Worm (Caenorhabditis elegans) whole organism, L4 larva: Measurements from ENCODE around the gene nlp-76.
A peak's percentile ranks its signal among the peaks of the same experiment; 100 is the strongest.

Experiments
- F10B5.3 ChIP-seq: sonication (generic microtip); optimal IDR thresholded peaks from 2 replicates; lab custom pipeline; 2016; ENCODE audit warnings: mild to moderate bottlenecking, missing genetic modification characterization, missing compliant biosample characterization
- F26F4.8 ChIP-seq: fragments of 200-800 bp; sonication (Bioruptor generic); conservative IDR thresholded peaks from 2 replicates; pipeline ENCODE4 v1.3.6; 2022; ENCODE audit warnings: missing genetic modification characterization, missing compliant biosample characterization
- F44E2.7 ChIP-seq: fragments of 200-800 bp; sonication (Bioruptor generic); IDR thresholded peaks from 2 replicates; pipeline ENCODE4 v2.1.2; 2022; ENCODE audit warnings: missing genetic modification characterization, missing compliant biosample characterization
- T26A8.4 ChIP-seq: fragments of 200-800 bp; sonication (Bioruptor generic); IDR thresholded peaks from 2 replicates; pipeline ENCODE4 v1.3.6; 2022; ENCODE audit warnings: missing genetic modification characterization, missing compliant biosample characterization
- Y105C5A.15 ChIP-seq: fragments of 200-800 bp; sonication (Bioruptor generic); IDR thresholded peaks from 2 replicates; pipeline ENCODE4 v1.3.6; 2022; ENCODE audit warnings: missing genetic modification characterization, missing compliant biosample characterization
- Y48G9A.11 ChIP-seq: fragments of 200-800 bp; sonication (Bioruptor generic); IDR thresholded peaks from 2 replicates; pipeline ENCODE4 v1.3.6; 2022; ENCODE audit warnings: missing genetic modification reagents, missing genetic modification characterization, missing compliant biosample characterization
- Y75B8A.6 ChIP-seq: fragments of 200-800 bp; sonication (Bioruptor generic); IDR thresholded peaks from 2 replicates; pipeline ENCODE4 v1.3.6; 2022; ENCODE audit warnings: missing genetic modification reagents, missing genetic modification characterization, missing compliant biosample characterization
- ZK337.2 ChIP-seq: fragments of 200-800 bp; sonication (Bioruptor generic); IDR thresholded peaks from 2 replicates; pipeline ENCODE4 v1.3.6; 2022; ENCODE audit warnings: missing genetic modification reagents, missing genetic modification characterization, missing compliant biosample characterization
- aly-2 ChIP-seq: sonication (generic microtip); optimal IDR thresholded peaks from 2 replicates; lab custom pipeline; 2018; ENCODE audit warnings: missing biosample characterization, missing genetic modification characterization
- ama-1 ChIP-seq: fragments of 150-350 bp; optimal IDR thresholded peaks from 2 replicates; lab custom pipeline; 2014; ENCODE audit warnings: inconsistent platforms, mixed read lengths
- ceh-28 ChIP-seq: fragments of 150-350 bp; optimal IDR thresholded peaks from 2 replicates; lab custom pipeline; 2014; ENCODE audit warnings: missing biosample characterization, missing genetic modification reagents, missing genetic modification characterization
- ceh-44 ChIP-seq: fragments of 200-800 bp; sonication (Bioruptor generic); IDR thresholded peaks from 2 replicates; pipeline ENCODE4 v1.3.6; 2022; ENCODE audit warnings: missing genetic modification reagents, missing genetic modification characterization, missing compliant biosample characterization
- ctbp-1 ChIP-seq: fragments of 200-800 bp; sonication (Bioruptor generic); IDR thresholded peaks from 2 replicates; pipeline ENCODE4 v1.3.6; 2022; ENCODE audit warnings: missing genetic modification reagents, missing genetic modification characterization, missing compliant biosample characterization
- daf-12 ChIP-seq: fragments of 150-350 bp; optimal IDR thresholded peaks from 2 replicates; lab custom pipeline; 2014; ENCODE audit warnings: missing biosample characterization, missing genetic modification reagents, missing genetic modification characterization
- daf-16 ChIP-seq, 3 experiments: sonication (generic microtip); optimal IDR thresholded peaks; 2 replicates each; lab custom pipeline; 2016 to 2017; ENCODE audit warnings: missing genetic modification characterization in 3 of 3, missing genetic modification reagents in 3 of 3, mild to moderate bottlenecking in 2 of 3, missing compliant biosample characterization in 2 of 3, missing biosample characterization in 1 of 3, moderate library complexity in 1 of 3
- daf-19 ChIP-seq: fragments of 200-800 bp; sonication (Bioruptor generic); conservative IDR thresholded peaks from 2 replicates; pipeline ENCODE4 v1.3.6; 2022; ENCODE audit warnings: missing genetic modification characterization, missing compliant biosample characterization
- dmd-6 ChIP-seq: fragments of 200-800 bp; sonication (Bioruptor generic); IDR thresholded peaks from 2 replicates; pipeline ENCODE4 v1.3.6; 2022; ENCODE audit warnings: missing genetic modification reagents, missing genetic modification characterization, missing compliant biosample characterization
- dpl-1 ChIP-seq: fragments of 150-350 bp; optimal IDR thresholded peaks from 2 replicates; lab custom pipeline; 2014; ENCODE audit warnings: missing biosample characterization, missing genetic modification reagents, missing genetic modification characterization
- duxl-1 ChIP-seq: sonication (generic microtip); optimal IDR thresholded peaks from 2 replicates; lab custom pipeline; 2016; ENCODE audit warnings: mild to moderate bottlenecking, missing genetic modification characterization, moderate library complexity, missing compliant biosample characterization; ENCODE audit not compliant: poor library complexity
- egl-27 ChIP-seq: sonication (generic microtip); optimal IDR thresholded peaks from 3 replicates; lab custom pipeline; 2017; ENCODE audit warnings: missing biosample characterization, missing genetic modification reagents, missing genetic modification characterization
- gei-8 ChIP-seq: fragments of 200-800 bp; sonication (Bioruptor generic); optimal IDR thresholded peaks from 2 replicates; lab custom pipeline; 2018; ENCODE audit warnings: mild to moderate bottlenecking, missing genetic modification characterization, missing compliant biosample characterization
- hlh-30 ChIP-seq: sonication (generic microtip); optimal IDR thresholded peaks from 2 replicates; lab custom pipeline; 2017; ENCODE audit warnings: antibody characterized with exemption, mild to moderate bottlenecking, missing genetic modification characterization, missing compliant biosample characterization; ENCODE audit not compliant: insufficient read depth
- hmg-1.1 ChIP-seq: fragments of 200-800 bp; sonication (Bioruptor generic); IDR thresholded peaks from 2 replicates; pipeline ENCODE4 v1.3.6; 2022; ENCODE audit warnings: missing genetic modification reagents, missing genetic modification characterization, missing compliant biosample characterization
- lim-7 ChIP-seq: fragments of 200-800 bp; sonication (Bioruptor generic); IDR thresholded peaks from 2 replicates; pipeline ENCODE4 v1.3.6; 2022; ENCODE audit warnings: missing genetic modification characterization, missing compliant biosample characterization
- lin-1 ChIP-seq: fragments of 200-800 bp; sonication (Bioruptor generic); IDR thresholded peaks from 2 replicates; pipeline ENCODE4 v1.3.6; 2022; ENCODE audit warnings: missing genetic modification reagents, missing genetic modification characterization, missing compliant biosample characterization
- lin-13 ChIP-seq: fragments of 150-350 bp; optimal IDR thresholded peaks from 2 replicates; lab custom pipeline; 2014; ENCODE audit warnings: missing biosample characterization, missing genetic modification reagents, missing genetic modification characterization
- lin-15B ChIP-seq: fragments of 150-350 bp; sonication (generic microtip); optimal IDR thresholded peaks from 3 replicates; lab custom pipeline; 2014; ENCODE audit warnings: missing biosample characterization, missing genetic modification characterization
- lin-38 ChIP-seq: fragments of 200-800 bp; sonication (Bioruptor generic); IDR thresholded peaks from 2 replicates; pipeline ENCODE4 v1.3.6; 2022; ENCODE audit warnings: missing genetic modification reagents, missing genetic modification characterization, missing compliant biosample characterization
- madf-5 ChIP-seq, 2 experiments: fragments of 200-800 bp; sonication (Bioruptor generic); IDR thresholded peaks; 2 replicates each; pipeline ENCODE4 v1.3.6; 2022; ENCODE audit warnings: missing compliant biosample characterization in 2 of 2, missing genetic modification characterization in 2 of 2
- madf-9 ChIP-seq: fragments of 200-800 bp; sonication (Bioruptor generic); conservative IDR thresholded peaks from 2 replicates; pipeline ENCODE4 v1.3.6; 2022; ENCODE audit warnings: missing genetic modification reagents, missing genetic modification characterization, missing compliant biosample characterization
- mxl-2 ChIP-seq: fragments of 200-800 bp; sonication (Bioruptor generic); conservative IDR thresholded peaks from 2 replicates; pipeline ENCODE4 v1.3.6; 2022; ENCODE audit warnings: missing genetic modification reagents, missing genetic modification characterization, missing compliant biosample characterization
- mxl-3 ChIP-seq: fragments of 200-800 bp; sonication (Bioruptor generic); optimal IDR thresholded peaks from 2 replicates; lab custom pipeline; 2018; ENCODE audit warnings: mild to moderate bottlenecking, missing genetic modification characterization, missing compliant biosample characterization
- nhr-102 ChIP-seq: sonication (generic microtip); optimal IDR thresholded peaks from 2 replicates; lab custom pipeline; 2016; ENCODE audit warnings: mild to moderate bottlenecking, missing genetic modification characterization, moderate library complexity, missing compliant biosample characterization
- nhr-111 ChIP-seq: fragments of 200-800 bp; sonication (Bioruptor generic); optimal IDR thresholded peaks from 2 replicates; lab custom pipeline; 2018; ENCODE audit warnings: mild to moderate bottlenecking, missing genetic modification characterization, missing compliant biosample characterization
- nhr-237 ChIP-seq: sonication (generic microtip); optimal IDR thresholded peaks from 2 replicates; lab custom pipeline; 2017; ENCODE audit warnings: missing biosample characterization, missing genetic modification characterization
- nhr-25 ChIP-seq: sonication (generic microtip); optimal IDR thresholded peaks from 2 replicates; lab custom pipeline; 2017; ENCODE audit warnings: missing genetic modification characterization, mild to moderate bottlenecking, missing compliant biosample characterization, antibody characterized with exemption, moderate library complexity, borderline replicate concordance; ENCODE audit not compliant: insufficient read depth
- nhr-42 ChIP-seq: fragments of 200-800 bp; sonication (Bioruptor generic); IDR thresholded peaks from 2 replicates; pipeline ENCODE4 v1.3.6; 2022; ENCODE audit warnings: missing genetic modification characterization, missing compliant biosample characterization
- nhr-48 ChIP-seq: sonication (generic microtip); optimal IDR thresholded peaks from 2 replicates; lab custom pipeline; 2016; ENCODE audit warnings: mild to moderate bottlenecking, missing genetic modification characterization, missing compliant biosample characterization
- nhr-6 ChIP-seq: fragments of 150-350 bp; optimal IDR thresholded peaks from 2 replicates; lab custom pipeline; 2014; ENCODE audit warnings: missing biosample characterization, missing genetic modification characterization
- sdz-12 ChIP-seq: fragments of 200-800 bp; sonication (Bioruptor generic); optimal IDR thresholded peaks from 2 replicates; lab custom pipeline; 2018; ENCODE audit warnings: mild to moderate bottlenecking, missing genetic modification characterization, missing compliant biosample characterization
- set-16 ChIP-seq: fragments of 200-800 bp; sonication (Bioruptor generic); IDR thresholded peaks from 2 replicates; pipeline ENCODE4 v1.3.6; 2022; ENCODE audit warnings: missing genetic modification reagents, missing genetic modification characterization, missing compliant biosample characterization
- snpc-1.2 ChIP-seq: fragments of 200-800 bp; sonication (Bioruptor generic); IDR thresholded peaks from 2 replicates; pipeline ENCODE4 v1.3.6; 2022; ENCODE audit warnings: missing genetic modification reagents, missing genetic modification characterization, missing compliant biosample characterization
- snpc-4 ChIP-seq: fragments of 150-350 bp; optimal IDR thresholded peaks from 2 replicates; lab custom pipeline; 2014; ENCODE audit warnings: missing biosample characterization, missing genetic modification characterization
- spr-1 ChIP-seq: sonication (generic microtip); optimal IDR thresholded peaks from 2 replicates; lab custom pipeline; 2016; ENCODE audit warnings: mild to moderate bottlenecking, missing genetic modification characterization, missing compliant biosample characterization
- spr-3 ChIP-seq: fragments of 200-800 bp; sonication (Bioruptor generic); optimal IDR thresholded peaks from 2 replicates; lab custom pipeline; 2018; ENCODE audit warnings: mild to moderate bottlenecking, missing genetic modification characterization, missing compliant biosample characterization
- zag-1 ChIP-seq: fragments of 150-350 bp; optimal IDR thresholded peaks from 2 replicates; lab custom pipeline; 2014; ENCODE audit warnings: missing biosample characterization, missing genetic modification characterization
- zfp-3 ChIP-seq: fragments of 200-800 bp; sonication (Bioruptor generic); conservative IDR thresholded peaks from 2 replicates; pipeline ENCODE4 v1.3.6; 2022; ENCODE audit warnings: missing genetic modification reagents, missing genetic modification characterization, missing compliant biosample characterization
- zip-11 ChIP-seq: fragments of 200-800 bp; sonication (Bioruptor generic); IDR thresholded peaks from 2 replicates; pipeline ENCODE4 v1.3.6; 2022; ENCODE audit warnings: missing genetic modification characterization, missing compliant biosample characterization
- zip-2 ChIP-seq: fragments of 150-350 bp; optimal IDR thresholded peaks from 2 replicates; lab custom pipeline; 2014; ENCODE audit warnings: missing biosample characterization, missing genetic modification characterization
- ztf-11 ChIP-seq: fragments of 150-350 bp; optimal IDR thresholded peaks from 2 replicates; lab custom pipeline; 2014; ENCODE audit warnings: missing biosample characterization, missing genetic modification characterization

Gene nlp-76

ce11 chrX:12691306-12691705 lies 27.6 kb upstream of the nlp-76 start, which contains the start of gene ugt-50 (continued):
- no peak for TF ChIP-seq ztf-11 (tag; lab: Kevin White, UChicago)
- no peak for TF ChIP-seq daf-12 (tag; lab: Kevin White, UChicago)
- no peak for TF ChIP-seq lim-7 (GFP tag; lab: Robert Waterston, UW)
- TF ChIP-seq Y105C5A.15 (GFP tag; lab: Robert Waterston, UW): no peak
- TF ChIP-seq lin-38 (GFP tag; lab: Robert Waterston, UW): no peak
- no peak for TF ChIP-seq Y75B8A.6 (GFP tag; lab: Robert Waterston, UW)
- peak; percentile 52 for TF ChIP-seq nhr-48
- TF ChIP-seq gei-8 (GFP tag; lab: Kevin White, UChicago): no peak
- TF ChIP-seq madf-9 (GFP tag; lab: Robert Waterston, UW): no peak
- no peak for TF ChIP-seq nhr-111 (GFP tag; lab: Kevin White, UChicago)
- no peak for TF ChIP-seq dpl-1 (GFP tag; lab: Kevin White, UChicago)
- no peak for TF ChIP-seq lin-15B (tag; lab: Kevin White, UChicago)
- no peak for TF ChIP-seq egl-27
- no peak for TF ChIP-seq ZK337.2 (GFP tag; lab: Robert Waterston, UW)
- no peak for TF ChIP-seq mxl-2
- no peak for TF ChIP-seq daf-16 (GFP tag; optimal IDR thresholded peaks at IDR 0.05; lab: Kevin White, UChicago)
- TF ChIP-seq daf-16 (tag; optimal IDR thresholded peaks at IDR 0.05; lab: Kevin White, UChicago): peak; percentile 99
- TF ChIP-seq F10B5.3: no peak
- TF ChIP-seq snpc-4 (tag; lab: Kevin White, UChicago): no peak
- no peak for TF ChIP-seq duxl-1 (tag; lab: Kevin White, UChicago)
- no peak for TF ChIP-seq nhr-25
- TF ChIP-seq, all 104 proteins: peak for 19

- TF ChIP-seq F26F4.8 (no peak), spr-1 (tag; lab: Kevin White, UChicago) (no peak), ceh-44 (GFP tag; lab: Robert Waterston, UW) (no peak), Y48G9A.11 (GFP tag; lab: Robert Waterston, UW) (no peak), lin-1 (no peak), madf-5 (GFP tag; IDR thresholded peaks at IDR 0.05; lab: Robert Waterston, UW) (no peak), hmg-1.1 (GFP tag; lab: Robert Waterston, UW) (no peak), spr-3 (no peak), set-16 (GFP tag; lab: Robert Waterston, UW) (no peak), mxl-3 (GFP tag; lab: Kevin White, UChicago) (no peak), sdz-12 (GFP tag; lab: Kevin White, UChicago) (no peak), nhr-25 (no peak), ceh-28 (no peak), nhr-6 (tag; lab: Kevin White, UChicago) (no peak), hlh-30 (tag; lab: Kevin White, UChicago) (peak; percentile 68), dpl-1 (GFP tag; lab: Kevin White, UChicago) (no peak), nhr-111 (GFP tag; lab: Kevin White, UChicago) (no peak), dmd-6 (peak; percentile 85), snpc-1.2 (GFP tag; lab: Robert Waterston, UW) (no peak), nhr-102 (peak; percentile 3), nhr-237 (tag; lab: Kevin White, UChicago) (no peak), F44E2.7 (no peak), zfp-3 (no peak), zip-2 (no peak), aly-2 (tag; lab: Kevin White, UChicago) (no peak), zip-11 (GFP tag; lab: Robert Waterston, UW) (no peak), lin-13 (GFP tag; lab: Kevin White, UChicago) (no peak), T26A8.4 (GFP tag; lab: Robert Waterston, UW) (0 out of 2 replicates have a peak, but pooled peaks have one; percentile 20), daf-19 (GFP tag; lab: Robert Waterston, UW) (no peak), ctbp-1 (GFP tag; lab: Robert Waterston, UW) (peak; percentile 25; the same call in 1 of the 2 replicates), zag-1 (tag; lab: Kevin White, UChicago) (no peak), ama-1 (no peak), nhr-42 (no peak), lin-15B (tag; lab: Kevin White, UChicago) (no peak), gei-8 (GFP tag; lab: Kevin White, UChicago) (no peak)
Measured at ce11 chrX:12690346-12690745, 26.6 kb upstream of the nlp-76 start.
